Worm (Caenorhabditis elegans) whole organism, L2 larva: ENCODE data around the gene ugt-38.
A peak's percentile ranks its signal among the peaks of the same experiment; 100 is the strongest.

Experiments used
- C34F6.9 ChIP-seq: fragments of 150-350 bp; optimal IDR thresholded peaks from 2 replicates; lab custom pipeline; 2014; ENCODE audit warnings: missing biosample characterization, missing genetic modification characterization
- F13H6.1 ChIP-seq: sonication (generic microtip); optimal IDR thresholded peaks from 2 replicates; lab custom pipeline; 2016; ENCODE audit warnings: missing genetic modification characterization, missing compliant biosample characterization
- R02D3.7 ChIP-seq: fragments of 150-350 bp; optimal IDR thresholded peaks from 2 replicates; lab custom pipeline; 2014; ENCODE audit warnings: missing biosample characterization, missing genetic modification characterization
- Y55F3AM.14 ChIP-seq: fragments of 200-800 bp; sonication (Bioruptor generic); optimal IDR thresholded peaks from 2 replicates; lab custom pipeline; 2018; ENCODE audit warnings: mild to moderate bottlenecking, missing genetic modification characterization, missing compliant biosample characterization
- ZK546.5 ChIP-seq: sonication (generic microtip); optimal IDR thresholded peaks from 2 replicates; lab custom pipeline; 2017; ENCODE audit warnings: missing biosample characterization, missing genetic modification characterization
- alr-1 ChIP-seq: fragments of 150-350 bp; optimal IDR thresholded peaks from 2 replicates; lab custom pipeline; 2014; ENCODE audit warnings: missing biosample characterization, missing genetic modification characterization
- ama-1 ChIP-seq: fragments of 150-350 bp; optimal IDR thresholded peaks from 2 replicates; lab custom pipeline; 2018; ENCODE audit warnings: inconsistent platforms
- blmp-1 ChIP-seq: sonication (generic microtip); optimal IDR thresholded peaks from 2 replicates; lab custom pipeline; 2017; ENCODE audit warnings: missing genetic modification characterization, mild to moderate bottlenecking, missing compliant biosample characterization, antibody characterized with exemption, moderate library complexity; ENCODE audit not compliant: insufficient read depth
- ceh-82 ChIP-seq: fragments of 150-350 bp; optimal IDR thresholded peaks from 2 replicates; lab custom pipeline; 2014; ENCODE audit warnings: missing biosample characterization, missing genetic modification characterization
- crh-2 ChIP-seq: sonication (generic microtip); optimal IDR thresholded peaks from 2 replicates; lab custom pipeline; 2017; ENCODE audit warnings: missing biosample characterization, missing genetic modification characterization
- dmd-4 ChIP-seq: sonication (generic microtip); optimal IDR thresholded peaks from 2 replicates; lab custom pipeline; 2017; ENCODE audit warnings: missing biosample characterization, missing genetic modification characterization
- egl-27 ChIP-seq: sonication (generic microtip); optimal IDR thresholded peaks from 3 replicates; lab custom pipeline; 2017; ENCODE audit warnings: missing biosample characterization, missing genetic modification reagents, missing genetic modification characterization
- elt-3 ChIP-seq: sonication (generic microtip); optimal IDR thresholded peaks from 2 replicates; lab custom pipeline; 2017; ENCODE audit warnings: missing biosample characterization, missing genetic modification characterization
- fos-1 ChIP-seq: fragments of 150-350 bp; optimal IDR thresholded peaks from 2 replicates; lab custom pipeline; 2014; ENCODE audit warnings: missing biosample characterization, missing genetic modification characterization
- gmeb-1 ChIP-seq: fragments of 150-350 bp; optimal IDR thresholded peaks from 2 replicates; lab custom pipeline; 2014; ENCODE audit warnings: missing biosample characterization, missing genetic modification characterization
- lin-11 ChIP-seq: fragments of 150-350 bp; sonication (generic microtip); optimal IDR thresholded peaks from 2 replicates; lab custom pipeline; 2014; ENCODE audit warnings: missing biosample characterization, missing genetic modification characterization, inconsistent platforms, mixed read lengths
- lin-13 ChIP-seq: fragments of 150-350 bp; optimal IDR thresholded peaks from 2 replicates; lab custom pipeline; 2014; ENCODE audit warnings: missing biosample characterization, missing genetic modification reagents, missing genetic modification characterization
- lsy-2 ChIP-seq, 2 experiments: fragments of 150-350 bp in 1 of 2; sonication (generic microtip) in 1 of 2; optimal IDR thresholded peaks; 2 replicates each; lab custom pipeline; 2014 to 2017; ENCODE audit warnings: missing biosample characterization in 2 of 2, missing genetic modification characterization in 2 of 2
- mbf-1 ChIP-seq: sonication (generic microtip); optimal IDR thresholded peaks from 2 replicates; lab custom pipeline; 2017; ENCODE audit warnings: missing biosample characterization, missing genetic modification characterization
- nhr-10 ChIP-seq: sonication (generic microtip); optimal IDR thresholded peaks from 2 replicates; lab custom pipeline; 2017; ENCODE audit warnings: missing biosample characterization, missing genetic modification characterization
- nhr-11 ChIP-seq: fragments of 150-350 bp; optimal IDR thresholded peaks from 2 replicates; lab custom pipeline; 2014; ENCODE audit warnings: missing biosample characterization, missing genetic modification characterization
- nhr-129 ChIP-seq: fragments of 150-350 bp; optimal IDR thresholded peaks from 2 replicates; lab custom pipeline; 2014; ENCODE audit warnings: missing biosample characterization, missing genetic modification characterization
- nhr-21 ChIP-seq: fragments of 150-350 bp; optimal IDR thresholded peaks from 2 replicates; lab custom pipeline; 2014; ENCODE audit warnings: missing biosample characterization, missing genetic modification characterization
- nhr-25 ChIP-seq: fragments of 150-350 bp; sonication (generic microtip); optimal IDR thresholded peaks from 3 replicates; lab custom pipeline; 2014; ENCODE audit warnings: missing biosample characterization, missing genetic modification characterization
- nhr-77 ChIP-seq: fragments of 150-350 bp; optimal IDR thresholded peaks from 2 replicates; lab custom pipeline; 2014; ENCODE audit warnings: missing biosample characterization, missing genetic modification characterization
- peb-1 ChIP-seq: fragments of 150-350 bp; optimal IDR thresholded peaks from 2 replicates; lab custom pipeline; 2014; ENCODE audit warnings: missing biosample characterization, missing genetic modification characterization
- skn-1 ChIP-seq: sonication (generic microtip); optimal IDR thresholded peaks from 2 replicates; lab custom pipeline; 2017; ENCODE audit warnings: missing biosample characterization, missing genetic modification characterization
- sma-3 ChIP-seq: sonication (generic microtip); optimal IDR thresholded peaks from 2 replicates; lab custom pipeline; 2016; ENCODE audit warnings: missing genetic modification reagents, missing genetic modification characterization, missing compliant biosample characterization
- sma-9 ChIP-seq, 2 experiments: fragments of 150-350 bp in 1 of 2; sonication (generic microtip) in 1 of 2; optimal IDR thresholded peaks; 2 replicates each; lab custom pipeline; 2014 to 2016; ENCODE audit warnings: missing genetic modification characterization in 2 of 2, mild to moderate bottlenecking in 1 of 2, missing biosample characterization in 1 of 2, missing compliant biosample characterization in 1 of 2, missing genetic modification reagents in 1 of 2, moderate library complexity in 1 of 2
- snpc-4 ChIP-seq: fragments of 150-350 bp; optimal IDR thresholded peaks from 2 replicates; lab custom pipeline; 2014; ENCODE audit warnings: missing biosample characterization, missing genetic modification characterization
- unc-39 ChIP-seq: fragments of 150-350 bp; optimal IDR thresholded peaks from 2 replicates; lab custom pipeline; 2014; ENCODE audit warnings: missing biosample characterization, missing genetic modification characterization
- unc-62 ChIP-seq: fragments of 150-350 bp; optimal IDR thresholded peaks from 2 replicates; lab custom pipeline; 2014; ENCODE audit warnings: missing biosample characterization, missing genetic modification reagents, missing genetic modification characterization

ugt-38 gene

ce11 chrV:7157089-7157488, 9.8 kb upstream of the ugt-38 start, which contains the start of gene ugt-39:
Gene ugt-39, plus strand, starts transcription at chrV:7157142.
- no peak for TF ChIP-seq nhr-77 (tag; lab: Kevin White, UChicago)
- TF ChIP-seq sma-9 (GFP tag; optimal IDR thresholded peaks at IDR 0.05; lab: Kevin White, UChicago) = peak; percentile 51
- no peak for TF ChIP-seq sma-9 (tag; optimal IDR thresholded peaks at IDR 0.05; lab: Kevin White, UChicago)
- peak; percentile 1 for TF ChIP-seq sma-3 (GFP tag; lab: Kevin White, UChicago)
- TF ChIP-seq crh-2 (tag; lab: Kevin White, UChicago) = no peak
- peak; percentile 58 for TF ChIP-seq fos-1 (tag; lab: Kevin White, UChicago)
- no peak for TF ChIP-seq C34F6.9
- TF ChIP-seq alr-1 (tag; lab: Kevin White, UChicago) = no peak
- no peak for TF ChIP-seq Y55F3AM.14 (GFP tag; lab: Kevin White, UChicago)

- TF ChIP-seq lin-13 (GFP tag; lab: Kevin White, UChicago) (no peak), egl-27 (tag; lab: Kevin White, UChicago) (no peak), F13H6.1 (tag; lab: Kevin White, UChicago) (no peak), fos-1 (tag; lab: Kevin White, UChicago) (no peak), peb-1 (no peak), unc-62 (GFP tag; lab: Kevin White, UChicago) (no peak), sma-9 (GFP tag; optimal IDR thresholded peaks at IDR 0.05; lab: Kevin White, UChicago) (no peak), sma-9 (tag; optimal IDR thresholded peaks at IDR 0.05; lab: Kevin White, UChicago) (no peak), blmp-1 (tag; lab: Kevin White, UChicago) (no peak), skn-1 (no peak), ceh-82 (tag; lab: Kevin White, UChicago) (no peak), nhr-11 (tag; lab: Kevin White, UChicago) (no peak), unc-39 (tag; lab: Kevin White, UChicago) (no peak), ZK546.5 (no peak), sma-3 (GFP tag; lab: Kevin White, UChicago) (no peak), ama-1 (lab: Kevin White, UChicago) (no peak), nhr-129 (tag; lab: Kevin White, UChicago) (no peak), elt-3 (tag; lab: Kevin White, UChicago) (no peak)
These were observed 8.8 kb upstream of the ugt-38 start, which contains the start of gene F10D2.10 for ce11 chrV:7156079-7156478. Gene F10D2.10, minus strand, starts transcription at chrV:7156179.

- no peak for TF ChIP-seq F13H6.1 (tag; lab: Kevin White, UChicago)
These were observed 5.8 kb upstream of the ugt-38 start, which contains the start of gene fat-7 for ce11 chrV:7153046-7153445. Gene fat-7, minus strand, starts transcription at chrV:7153146.

ce11 chrV:7150570-7150969, 3.3 kb upstream of the ugt-38 start, which contains the start of gene F10D2.8:
Gene F10D2.8, minus strand, starts transcription at chrV:7150714.
- TF ChIP-seq gmeb-1 (tag; lab: Kevin White, UChicago) = peak; percentile 6
- peak; percentile 77 for TF ChIP-seq fos-1 (tag; lab: Kevin White, UChicago)
- TF ChIP-seq R02D3.7 = no peak
- TF ChIP-seq mbf-1 (tag; lab: Kevin White, UChicago) = no peak
- TF ChIP-seq Y55F3AM.14 (GFP tag; lab: Kevin White, UChicago) = no peak
- TF ChIP-seq, all 48 proteins: peak for 2

- no peak for TF ChIP-seq ZK546.5
- no peak for TF ChIP-seq lsy-2 (tag; optimal IDR thresholded peaks at IDR 0.05; lab: Kevin White, UChicago)
- no peak for TF ChIP-seq gmeb-1 (tag; lab: Kevin White, UChicago)
These were observed 1.9 kb downstream of the ugt-38 start, which contains the start of gene ugt-37 for ce11 chrV:7145250-7145850. Gene ugt-37, minus strand, starts transcription at chrV:7145318.

ce11 chrV:7142661-7143060, 4.6 kb downstream of the ugt-38 start:
- peak; percentile 87 for TF ChIP-seq snpc-4
- peak; percentile 11 for TF ChIP-seq fos-1 (tag; lab: Kevin White, UChicago)
- no peak for TF ChIP-seq nhr-21 (tag; lab: Kevin White, UChicago)

ce11 chrV:7141864-7142263, 5.4 kb downstream of the ugt-38 start, which contains the start of gene ugt-40:
Gene ugt-40, minus strand, starts transcription at chrV:7141964.
- TF ChIP-seq dmd-4 = no peak
- no peak for TF ChIP-seq nhr-77 (tag; lab: Kevin White, UChicago)
- no peak for TF ChIP-seq sma-9 (GFP tag; optimal IDR thresholded peaks at IDR 0.05; lab: Kevin White, UChicago)
- no peak for TF ChIP-seq sma-9 (tag; optimal IDR thresholded peaks at IDR 0.05; lab: Kevin White, UChicago)
- TF ChIP-seq lin-11 (tag; lab: Kevin White, UChicago) = no peak
- no peak for TF ChIP-seq nhr-11 (tag; lab: Kevin White, UChicago)
- no peak for TF ChIP-seq unc-62 (GFP tag; lab: Kevin White, UChicago)
- no peak for TF ChIP-seq crh-2 (tag; lab: Kevin White, UChicago)
- TF ChIP-seq nhr-10 (tag; lab: Kevin White, UChicago) = no peak
- no peak for TF ChIP-seq nhr-25 (tag; lab: Kevin White, UChicago)
- TF ChIP-seq mbf-1 (tag; lab: Kevin White, UChicago) = no peak
